Worm (Caenorhabditis elegans) whole organism, late embryonic: ENCODE data around the gene C38H2.3.

Experiments used
- F13H6.1 ChIP-seq: sonication (generic microtip); optimal IDR thresholded peaks from 2 replicates; lab custom pipeline; 2016; ENCODE audit warnings: missing genetic modification characterization, missing compliant biosample characterization
- K02D7.2 ChIP-seq: sonication (generic microtip); optimal IDR thresholded peaks from 2 replicates; lab custom pipeline; 2017; ENCODE audit warnings: mild to moderate bottlenecking, missing genetic modification characterization, missing compliant biosample characterization
- K09A11.1 ChIP-seq: sonication (generic microtip); optimal IDR thresholded peaks from 2 replicates; lab custom pipeline; 2017; ENCODE audit warnings: antibody characterized with exemption, mild to moderate bottlenecking, missing genetic modification characterization, missing compliant biosample characterization; ENCODE audit not compliant: insufficient read depth
- T23F11.4 ChIP-seq: fragments of 200-800 bp; sonication (Bioruptor generic); optimal IDR thresholded peaks from 2 replicates; lab custom pipeline; 2018; ENCODE audit warnings: mild to moderate bottlenecking, missing genetic modification characterization, missing compliant biosample characterization
- Y22D7AL.16 ChIP-seq: sonication (generic microtip); optimal IDR thresholded peaks from 2 replicates; lab custom pipeline; 2016; ENCODE audit warnings: missing genetic modification characterization, missing compliant biosample characterization
- ceh-14 ChIP-seq: sonication (generic microtip); optimal IDR thresholded peaks from 2 replicates; lab custom pipeline; 2016; ENCODE audit warnings: missing genotype, missing genetic modification characterization, missing compliant biosample characterization
- ceh-18 ChIP-seq: sonication (generic microtip); optimal IDR thresholded peaks from 2 replicates; lab custom pipeline; 2016; ENCODE audit warnings: missing genetic modification characterization, missing compliant biosample characterization
- ceh-19 ChIP-seq: fragments of 200-800 bp; sonication (Bioruptor generic); optimal IDR thresholded peaks from 2 replicates; lab custom pipeline; 2018; ENCODE audit warnings: mild to moderate bottlenecking, missing genetic modification characterization, missing compliant biosample characterization
- ceh-2 ChIP-seq: sonication (generic microtip); optimal IDR thresholded peaks from 2 replicates; lab custom pipeline; 2016; ENCODE audit warnings: missing genotype, missing genetic modification characterization, missing compliant biosample characterization
- ceh-22 ChIP-seq: sonication (generic microtip); optimal IDR thresholded peaks from 2 replicates; lab custom pipeline; 2017; ENCODE audit warnings: missing biosample characterization, missing genetic modification characterization
- ceh-30 ChIP-seq: fragments of 150-350 bp; optimal IDR thresholded peaks from 2 replicates; lab custom pipeline; 2014; ENCODE audit warnings: missing biosample characterization, missing genetic modification characterization
- ceh-31 ChIP-seq: sonication (generic microtip); optimal IDR thresholded peaks from 2 replicates; lab custom pipeline; 2016; ENCODE audit warnings: missing genetic modification characterization, missing compliant biosample characterization
- ceh-34 ChIP-seq: sonication (generic microtip); optimal IDR thresholded peaks from 2 replicates; lab custom pipeline; 2016; ENCODE audit warnings: mild to moderate bottlenecking, missing genetic modification characterization, missing compliant biosample characterization
- ceh-45 ChIP-seq: fragments of 200-800 bp; sonication (Bioruptor generic); IDR thresholded peaks from 2 replicates; pipeline ENCODE4 v1.3.6; 2022; ENCODE audit warnings: missing genetic modification reagents, missing genetic modification characterization, missing compliant biosample characterization
- ceh-48 ChIP-seq: sonication (generic microtip); optimal IDR thresholded peaks from 2 replicates; lab custom pipeline; 2016; ENCODE audit warnings: missing genetic modification characterization, inconsistent platforms, missing compliant biosample characterization
- ceh-6 ChIP-seq: fragments of 200-800 bp; sonication (Bioruptor generic); optimal IDR thresholded peaks from 2 replicates; lab custom pipeline; 2018; ENCODE audit warnings: mild to moderate bottlenecking, missing genetic modification characterization, missing compliant biosample characterization
- che-1 ChIP-seq: sonication (generic microtip); optimal IDR thresholded peaks from 2 replicates; lab custom pipeline; 2016; ENCODE audit warnings: mild to moderate bottlenecking, missing genetic modification characterization, missing compliant biosample characterization
- dve-1 ChIP-seq: sonication (generic microtip); optimal IDR thresholded peaks from 2 replicates; lab custom pipeline; 2017; ENCODE audit warnings: antibody characterized with exemption, mild to moderate bottlenecking, missing genetic modification characterization, missing compliant biosample characterization
- elt-2 ChIP-seq: sonication (generic microtip); optimal IDR thresholded peaks from 2 replicates; lab custom pipeline; 2016; ENCODE audit warnings: missing genetic modification reagents, missing genetic modification characterization, missing compliant biosample characterization
- elt-4 ChIP-seq: sonication (generic microtip); optimal IDR thresholded peaks from 2 replicates; lab custom pipeline; 2016; ENCODE audit warnings: missing genetic modification characterization, missing compliant biosample characterization
- eyg-1 ChIP-seq: sonication (generic microtip); optimal IDR thresholded peaks from 2 replicates; lab custom pipeline; 2016; ENCODE audit warnings: missing genotype, missing genetic modification characterization, missing compliant biosample characterization
- fax-1 ChIP-seq: sonication (generic microtip); optimal IDR thresholded peaks from 2 replicates; lab custom pipeline; 2016; ENCODE audit warnings: missing genotype, missing genetic modification characterization, missing compliant biosample characterization
- fkh-10 ChIP-seq: fragments of 150-350 bp; optimal IDR thresholded peaks from 2 replicates; lab custom pipeline; 2014; ENCODE audit warnings: missing biosample characterization, missing genetic modification reagents, missing genetic modification characterization
- fkh-6 ChIP-seq: sonication (generic microtip); optimal IDR thresholded peaks from 2 replicates; lab custom pipeline; 2016; ENCODE audit warnings: missing genetic modification characterization, missing compliant biosample characterization
- gmeb-2 ChIP-seq: sonication (generic microtip); optimal IDR thresholded peaks from 2 replicates; lab custom pipeline; 2016; ENCODE audit warnings: missing genetic modification characterization, inconsistent platforms, missing compliant biosample characterization
- hlh-13 ChIP-seq: fragments of 200-800 bp; sonication (Bioruptor generic); optimal IDR thresholded peaks from 2 replicates; lab custom pipeline; 2018; ENCODE audit warnings: mild to moderate bottlenecking, missing genetic modification characterization, missing compliant biosample characterization
- hlh-15 ChIP-seq: sonication (generic microtip); optimal IDR thresholded peaks from 2 replicates; lab custom pipeline; 2016; ENCODE audit warnings: missing genetic modification characterization, missing compliant biosample characterization
- hlh-6 ChIP-seq: sonication (generic microtip); optimal IDR thresholded peaks from 2 replicates; lab custom pipeline; 2016; ENCODE audit warnings: missing genotype, missing genetic modification characterization, missing compliant biosample characterization
- hlh-8 ChIP-seq: sonication (generic microtip); optimal IDR thresholded peaks from 2 replicates; lab custom pipeline; 2016; ENCODE audit warnings: missing genotype, missing genetic modification characterization, missing compliant biosample characterization
- lin-11 ChIP-seq: fragments of 200-800 bp; sonication (Bioruptor generic); optimal IDR thresholded peaks from 2 replicates; lab custom pipeline; 2018; ENCODE audit warnings: mild to moderate bottlenecking, missing genetic modification characterization, missing compliant biosample characterization
- madf-2 ChIP-seq: sonication (generic microtip); optimal IDR thresholded peaks from 2 replicates; lab custom pipeline; 2017; ENCODE audit warnings: missing genetic modification characterization, missing compliant biosample characterization
- mec-3 ChIP-seq: sonication (generic microtip); optimal IDR thresholded peaks from 2 replicates; lab custom pipeline; 2016; ENCODE audit warnings: borderline replicate concordance, missing genetic modification characterization, missing compliant biosample characterization
- nhr-11 ChIP-seq: fragments of 150-350 bp; optimal IDR thresholded peaks from 2 replicates; lab custom pipeline; 2014; ENCODE audit warnings: missing biosample characterization, missing genetic modification characterization
- nhr-232 ChIP-seq: sonication (generic microtip); optimal IDR thresholded peaks from 2 replicates; lab custom pipeline; 2016; ENCODE audit warnings: missing genetic modification characterization, missing compliant biosample characterization
- npax-4 ChIP-seq: sonication (generic microtip); optimal IDR thresholded peaks from 2 replicates; lab custom pipeline; 2016; ENCODE audit warnings: missing genetic modification characterization, missing compliant biosample characterization
- odd-2 ChIP-seq: sonication (generic microtip); optimal IDR thresholded peaks from 2 replicates; lab custom pipeline; 2017; ENCODE audit warnings: antibody characterized with exemption, mild to moderate bottlenecking, missing genetic modification characterization, missing compliant biosample characterization
- pag-3 ChIP-seq: sonication (generic microtip); optimal IDR thresholded peaks from 2 replicates; lab custom pipeline; 2016; ENCODE audit warnings: missing compliant biosample characterization, missing genetic modification characterization, borderline replicate concordance
- pha-4 ChIP-seq: fragments of 150-350 bp; optimal IDR thresholded peaks from 2 replicates; lab custom pipeline; 2018; ENCODE audit warnings: missing biosample characterization, missing genetic modification reagents, missing genetic modification characterization
- pqm-1 ChIP-seq: sonication (generic microtip); optimal IDR thresholded peaks from 2 replicates; lab custom pipeline; 2016; ENCODE audit warnings: missing genetic modification characterization, missing compliant biosample characterization
- pros-1 ChIP-seq: fragments of 150-350 bp; optimal IDR thresholded peaks from 2 replicates; lab custom pipeline; 2014; ENCODE audit warnings: missing biosample characterization, missing genetic modification reagents, missing genetic modification characterization
- ref-2 ChIP-seq: sonication (generic microtip); optimal IDR thresholded peaks from 2 replicates; lab custom pipeline; 2016; ENCODE audit warnings: missing genetic modification characterization, missing compliant biosample characterization
- rnt-1 ChIP-seq: sonication (generic microtip); optimal IDR thresholded peaks from 2 replicates; lab custom pipeline; 2016; ENCODE audit warnings: missing genetic modification characterization, missing compliant biosample characterization
- sox-2 ChIP-seq: fragments of 200-800 bp; sonication (Bioruptor generic); IDR thresholded peaks from 2 replicates; pipeline ENCODE4 v1.3.6; 2022; ENCODE audit warnings: missing genetic modification reagents, missing genetic modification characterization, missing compliant biosample characterization
- sox-4 ChIP-seq: sonication (generic microtip); optimal IDR thresholded peaks from 2 replicates; lab custom pipeline; 2017; ENCODE audit warnings: mild to moderate bottlenecking, missing genetic modification characterization, inconsistent platforms, missing compliant biosample characterization
- syd-9 ChIP-seq: sonication (generic microtip); optimal IDR thresholded peaks from 2 replicates; lab custom pipeline; 2016; ENCODE audit warnings: mild to moderate bottlenecking, missing genetic modification characterization, moderate library complexity, missing compliant biosample characterization
- tbx-2 ChIP-seq: sonication (generic microtip); optimal IDR thresholded peaks from 2 replicates; lab custom pipeline; 2016; ENCODE audit warnings: missing genetic modification characterization, missing compliant biosample characterization
- tbx-7 ChIP-seq: sonication (generic microtip); optimal IDR thresholded peaks from 2 replicates; lab custom pipeline; 2016; ENCODE audit warnings: missing genotype, missing genetic modification characterization, missing compliant biosample characterization
- unc-42 ChIP-seq: sonication (generic microtip); optimal IDR thresholded peaks from 2 replicates; lab custom pipeline; 2016; ENCODE audit warnings: missing genotype, missing genetic modification characterization, missing compliant biosample characterization
- unc-86 ChIP-seq: sonication (generic microtip); optimal IDR thresholded peaks from 2 replicates; lab custom pipeline; 2016; ENCODE audit warnings: missing genetic modification characterization, missing compliant biosample characterization
- zip-5 ChIP-seq: sonication (generic microtip); optimal IDR thresholded peaks from 2 replicates; lab custom pipeline; 2016; ENCODE audit warnings: missing genetic modification characterization, missing compliant biosample characterization
- ztf-16 ChIP-seq: sonication (generic microtip); optimal IDR thresholded peaks from 2 replicates; lab custom pipeline; 2017; ENCODE audit warnings: missing genetic modification characterization, missing compliant biosample characterization

C38H2.3 gene

DNA sequence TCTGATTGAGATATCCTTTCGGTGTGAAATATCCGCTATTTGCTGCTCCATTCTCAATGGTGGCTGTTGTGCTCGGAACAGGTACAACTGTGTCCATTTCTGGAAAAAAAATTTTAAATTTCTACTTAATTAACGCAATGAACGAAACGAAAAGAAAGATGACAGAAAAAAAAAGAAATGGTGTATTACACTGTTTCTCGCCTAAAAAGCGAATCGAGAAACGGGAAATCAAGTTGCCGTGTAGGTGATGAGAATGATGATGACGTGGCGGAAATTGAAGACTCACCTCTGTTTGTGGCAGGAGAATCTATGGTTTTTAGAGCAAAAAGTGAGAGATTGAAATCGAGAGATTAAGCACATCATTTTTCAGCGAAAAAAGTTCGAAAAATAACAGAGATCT lies at the start of gene C38H2.3:
Gene C38H2.3, minus strand, starts transcription at position 101 of the 400 bp plus-strand sequence.
- TF ChIP-seq unc-42 (tag; lab: Kevin White, UChicago) (no peak), pros-1 (tag; lab: Kevin White, UChicago) (no peak), nhr-11 (no peak), lin-11 (tag; lab: Kevin White, UChicago) (no peak), sox-4 (tag; lab: Kevin White, UChicago) (no peak)

- TF ChIP-seq K09A11.1 (tag; lab: Kevin White, UChicago): no peak
- TF ChIP-seq elt-2 (tag; lab: Kevin White, UChicago): no peak
- TF ChIP-seq T23F11.4 (GFP tag; lab: Kevin White, UChicago): peak; percentile 27
- peak; percentile 21 for TF ChIP-seq F13H6.1 (tag; lab: Kevin White, UChicago)
- TF ChIP-seq pros-1 (tag; lab: Kevin White, UChicago): no peak
- no peak for TF ChIP-seq unc-86
- no peak for TF ChIP-seq mec-3
- TF ChIP-seq zip-5: no peak
- no peak for TF ChIP-seq pha-4 (tag; lab: Kevin White, UChicago)
- peak; percentile 52 for TF ChIP-seq ceh-2 (tag; lab: Kevin White, UChicago)
- TF ChIP-seq Y22D7AL.16 (tag; lab: Kevin White, UChicago): no peak
- peak; percentile 29 for TF ChIP-seq ceh-19 (GFP tag; lab: Kevin White, UChicago)
- no peak for TF ChIP-seq fkh-6 (tag; lab: Kevin White, UChicago)
- TF ChIP-seq sox-2 (GFP tag; lab: Robert Waterston, UW): no peak
- no peak for TF ChIP-seq ceh-22
- TF ChIP-seq ceh-45 (GFP tag; lab: Robert Waterston, UW): no peak
- peak; percentile 14 for TF ChIP-seq fax-1 (tag; lab: Kevin White, UChicago)
- TF ChIP-seq ceh-34 (tag; lab: Kevin White, UChicago): peak; percentile 54
- no peak for TF ChIP-seq hlh-13
- TF ChIP-seq hlh-8 (tag; lab: Kevin White, UChicago): peak; percentile 28
- TF ChIP-seq che-1 (tag; lab: Kevin White, UChicago): peak; percentile 64
- TF ChIP-seq unc-42 (tag; lab: Kevin White, UChicago): peak; percentile 2
- TF ChIP-seq gmeb-2 (tag; lab: Kevin White, UChicago): peak; percentile 38
- no peak for TF ChIP-seq eyg-1
- peak; percentile 63 for TF ChIP-seq rnt-1 (tag; lab: Kevin White, UChicago)
- TF ChIP-seq nhr-11: no peak
- no peak for TF ChIP-seq hlh-15 (tag; lab: Kevin White, UChicago)
- no peak for TF ChIP-seq ceh-30
- peak; percentile 29 for TF ChIP-seq ref-2 (tag; lab: Kevin White, UChicago)
- TF ChIP-seq madf-2 (tag; lab: Kevin White, UChicago): peak; percentile 11
- TF ChIP-seq ceh-14 (tag; lab: Kevin White, UChicago): peak; percentile 1
- peak; percentile 34 for TF ChIP-seq lin-11 (tag; lab: Kevin White, UChicago)
- peak; percentile 41 for TF ChIP-seq nhr-232 (tag; lab: Kevin White, UChicago)
- TF ChIP-seq K02D7.2 (tag; lab: Kevin White, UChicago): peak; percentile 26
- TF ChIP-seq pag-3 (tag; lab: Kevin White, UChicago): no peak
- peak; percentile 46 for TF ChIP-seq syd-9 (tag; lab: Kevin White, UChicago)
- TF ChIP-seq dve-1: no peak
- peak; percentile 45 for TF ChIP-seq ceh-31 (tag; lab: Kevin White, UChicago)
- peak; percentile 51 for TF ChIP-seq ceh-6
- TF ChIP-seq ceh-18 (tag; lab: Kevin White, UChicago): peak; percentile 47
- peak; percentile 29 for TF ChIP-seq hlh-6
- peak; percentile 62 for TF ChIP-seq ztf-16 (tag; lab: Kevin White, UChicago)
- TF ChIP-seq pqm-1 (tag; lab: Kevin White, UChicago): peak; percentile 68
- peak; percentile 49 for TF ChIP-seq sox-4 (tag; lab: Kevin White, UChicago)
- peak; percentile 49 for TF ChIP-seq tbx-7 (tag; lab: Kevin White, UChicago)
- peak; percentile 43 for TF ChIP-seq ceh-48 (tag; lab: Kevin White, UChicago)
- no peak for TF ChIP-seq fkh-10 (GFP tag; lab: Kevin White, UChicago)
- TF ChIP-seq elt-4: no peak
- peak; percentile 29 for TF ChIP-seq odd-2 (tag; lab: Kevin White, UChicago)
- TF ChIP-seq npax-4 (tag; lab: Kevin White, UChicago): no peak
- TF ChIP-seq tbx-2: peak; percentile 73
Measured at ce11 chrIII:10432104-10432503, 45.7 kb upstream of the C38H2.3 start.
